Worm (Caenorhabditis elegans) whole organism, mixed stage, embryonic: ENCODE results near the gene Y45F10B.3.

Source experiments
- M03D4.4 ChIP-seq: sonication (generic microtip); optimal IDR thresholded peaks from 2 replicates; lab custom pipeline; 2017; ENCODE audit warnings: mild to moderate bottlenecking, missing genetic modification characterization, missing compliant biosample characterization
- bed-3 ChIP-seq: fragments of 200-800 bp; sonication (Bioruptor generic); optimal IDR thresholded peaks from 3 replicates; lab custom pipeline; 2018; ENCODE audit warnings: mild to moderate bottlenecking, missing genetic modification characterization, moderate library complexity, missing compliant biosample characterization
- ceh-39 ChIP-seq: fragments of 150-350 bp; optimal IDR thresholded peaks from 2 replicates; lab custom pipeline; 2014; ENCODE audit warnings: missing biosample characterization, missing genetic modification characterization
- ceh-43 ChIP-seq: fragments of 200-800 bp; sonication (Bioruptor generic); optimal IDR thresholded peaks from 2 replicates; lab custom pipeline; 2018; ENCODE audit warnings: mild to moderate bottlenecking, missing genetic modification characterization, moderate library complexity, missing compliant biosample characterization
- ceh-83 ChIP-seq: fragments of 200-800 bp; sonication (Bioruptor generic); optimal IDR thresholded peaks from 2 replicates; lab custom pipeline; 2018; ENCODE audit warnings: mild to moderate bottlenecking, missing genetic modification characterization, missing compliant biosample characterization
- ces-1 ChIP-seq: fragments of 150-350 bp; optimal IDR thresholded peaks from 2 replicates; lab custom pipeline; 2014; ENCODE audit warnings: missing biosample characterization, missing genetic modification reagents, missing genetic modification characterization
- drap-1 ChIP-seq: fragments of 200-800 bp; sonication (Bioruptor generic); optimal IDR thresholded peaks from 3 replicates; lab custom pipeline; 2018; ENCODE audit warnings: mild to moderate bottlenecking, missing genetic modification characterization, missing compliant biosample characterization
- elt-1 ChIP-seq: sonication (generic microtip); optimal IDR thresholded peaks from 2 replicates; lab custom pipeline; 2017; ENCODE audit warnings: missing genetic modification characterization, mild to moderate bottlenecking, missing compliant biosample characterization, antibody characterized with exemption, moderate library complexity, borderline replicate concordance; ENCODE audit not compliant: insufficient read depth
- elt-3 ChIP-seq: fragments of 150-350 bp; optimal IDR thresholded peaks from 2 replicates; lab custom pipeline; 2014; ENCODE audit warnings: missing biosample characterization, missing genetic modification characterization
- ham-2 ChIP-seq: fragments of 200-800 bp; sonication (Bioruptor generic); optimal IDR thresholded peaks from 2 replicates; lab custom pipeline; 2018; ENCODE audit warnings: mild to moderate bottlenecking, missing genetic modification characterization, missing compliant biosample characterization
- lin-13 ChIP-seq: fragments of 150-350 bp; optimal IDR thresholded peaks from 2 replicates; lab custom pipeline; 2014; ENCODE audit warnings: missing biosample characterization, missing genetic modification characterization
- lin-32 ChIP-seq: fragments of 200-800 bp; sonication (Bioruptor generic); optimal IDR thresholded peaks from 2 replicates; lab custom pipeline; 2018; ENCODE audit warnings: mild to moderate bottlenecking, missing genetic modification characterization, missing compliant biosample characterization
- mep-1 ChIP-seq: fragments of 150-350 bp; optimal IDR thresholded peaks from 2 replicates; lab custom pipeline; 2017; ENCODE audit warnings: missing biosample characterization, missing genetic modification reagents, missing genetic modification characterization, inconsistent platforms
- nhr-12 ChIP-seq: fragments of 150-350 bp; optimal IDR thresholded peaks from 2 replicates; lab custom pipeline; 2014; ENCODE audit warnings: missing biosample characterization, missing genetic modification characterization
- nhr-2 ChIP-seq: fragments of 150-350 bp; optimal IDR thresholded peaks from 2 replicates; lab custom pipeline; 2014; ENCODE audit warnings: missing biosample characterization, missing genetic modification characterization
- nhr-237 ChIP-seq: fragments of 150-350 bp; optimal IDR thresholded peaks from 2 replicates; lab custom pipeline; 2014; ENCODE audit warnings: missing biosample characterization, missing genetic modification characterization
- nhr-28 ChIP-seq: fragments of 150-350 bp; optimal IDR thresholded peaks from 2 replicates; lab custom pipeline; 2014; ENCODE audit warnings: missing biosample characterization, missing genetic modification characterization
- nhr-76 ChIP-seq: sonication (generic microtip); optimal IDR thresholded peaks from 2 replicates; lab custom pipeline; 2017; ENCODE audit warnings: missing biosample characterization, missing genetic modification characterization
- pha-4 ChIP-seq: fragments of 150-350 bp; optimal IDR thresholded peaks from 2 replicates; lab custom pipeline; 2018; ENCODE audit warnings: missing biosample characterization, missing genetic modification reagents, missing genetic modification characterization
- sem-2 ChIP-seq: fragments of 200-800 bp; sonication (Bioruptor generic); optimal IDR thresholded peaks from 2 replicates; lab custom pipeline; 2018; ENCODE audit warnings: mild to moderate bottlenecking, missing genetic modification characterization, missing compliant biosample characterization
- snpc-4 ChIP-seq: fragments of 150-350 bp; optimal IDR thresholded peaks from 2 replicates; lab custom pipeline; 2014; ENCODE audit warnings: missing biosample characterization, missing genetic modification characterization
- sptf-1 ChIP-seq: sonication (generic microtip); optimal IDR thresholded peaks from 2 replicates; lab custom pipeline; 2017; ENCODE audit warnings: mild to moderate bottlenecking, missing genetic modification characterization, moderate library complexity, missing compliant biosample characterization
- tbx-8 ChIP-seq: fragments of 200-800 bp; sonication (Bioruptor generic); optimal IDR thresholded peaks from 2 replicates; lab custom pipeline; 2018; ENCODE audit warnings: mild to moderate bottlenecking, missing genetic modification characterization, moderate library complexity, missing compliant biosample characterization
- unc-120 ChIP-seq: sonication (generic microtip); optimal IDR thresholded peaks from 2 replicates; lab custom pipeline; 2017; ENCODE audit warnings: missing genetic modification characterization, missing compliant biosample characterization; ENCODE audit not compliant: poor library complexity, severe bottlenecking
- unc-39 ChIP-seq: fragments of 150-350 bp; optimal IDR thresholded peaks from 2 replicates; lab custom pipeline; 2014; ENCODE audit warnings: missing biosample characterization, missing genetic modification characterization
- unc-62 ChIP-seq: fragments of 150-350 bp; optimal IDR thresholded peaks from 2 replicates; lab custom pipeline; 2014; ENCODE audit warnings: missing biosample characterization, missing genetic modification reagents, missing genetic modification characterization
- zip-8 ChIP-seq: fragments of 150-350 bp; optimal IDR thresholded peaks from 2 replicates; lab custom pipeline; 2014; ENCODE audit warnings: missing biosample characterization, missing genetic modification characterization
- ztf-11 ChIP-seq: fragments of 150-350 bp; optimal IDR thresholded peaks from 2 replicates; lab custom pipeline; 2014; ENCODE audit warnings: missing biosample characterization, missing genetic modification characterization

Y45F10B.3 gene

ce11 chrIV:13626469-13626868 is 33.0 kb downstream of the Y45F10B.3 start, which contains the start of gene sru-21:
Gene sru-21, plus strand, starts transcription at chrIV:13626769.
- TF ChIP-seq unc-120, result no peak
- no peak for TF ChIP-seq nhr-12 (tag; lab: Kevin White, UChicago)
- no peak for TF ChIP-seq nhr-76 (tag; lab: Kevin White, UChicago)
- no peak for TF ChIP-seq ceh-83 (GFP tag; lab: Kevin White, UChicago)
- TF ChIP-seq nhr-28 (tag; lab: Kevin White, UChicago), result no peak
- no peak for TF ChIP-seq lin-32 (GFP tag; lab: Kevin White, UChicago)
- TF ChIP-seq ham-2 (GFP tag; lab: Kevin White, UChicago), result no peak
- no peak for TF ChIP-seq tbx-8 (GFP tag; lab: Kevin White, UChicago)
- TF ChIP-seq ztf-11, result no peak
- no peak for TF ChIP-seq ceh-43 (GFP tag; lab: Kevin White, UChicago)
- TF ChIP-seq lin-13 (tag; lab: Kevin White, UChicago), result no peak
- no peak for TF ChIP-seq M03D4.4 (tag; lab: Kevin White, UChicago)
- no peak for TF ChIP-seq bed-3 (GFP tag; lab: Kevin White, UChicago)
- TF ChIP-seq elt-3 (tag; lab: Kevin White, UChicago), result no peak

ce11 chrIV:13632613-13633012 is 39.2 kb downstream of the Y45F10B.3 start:
- TF ChIP-seq nhr-237, result no peak
- TF ChIP-seq unc-39 (tag; lab: Kevin White, UChicago), result no peak
- no peak for TF ChIP-seq ces-1 (GFP tag; lab: Kevin White, UChicago)
- no peak for TF ChIP-seq unc-120
- no peak for TF ChIP-seq nhr-12 (tag; lab: Kevin White, UChicago)
- TF ChIP-seq unc-62 (GFP tag; lab: Kevin White, UChicago), result no peak
- no peak for TF ChIP-seq ceh-83 (GFP tag; lab: Kevin White, UChicago)
- TF ChIP-seq ceh-43 (GFP tag; lab: Kevin White, UChicago), result no peak

ce11 chrIV:13633165-13633564 is 39.7 kb downstream of the Y45F10B.3 start, which contains the start of gene fbxa-98:
Gene fbxa-98, plus strand, starts transcription at chrIV:13633407.
- TF ChIP-seq mep-1 (no peak), sptf-1 (tag; lab: Kevin White, UChicago) (no peak), elt-3 (tag; lab: Kevin White, UChicago) (no peak), pha-4 (tag; lab: Kevin White, UChicago) (no peak)

DNA sequence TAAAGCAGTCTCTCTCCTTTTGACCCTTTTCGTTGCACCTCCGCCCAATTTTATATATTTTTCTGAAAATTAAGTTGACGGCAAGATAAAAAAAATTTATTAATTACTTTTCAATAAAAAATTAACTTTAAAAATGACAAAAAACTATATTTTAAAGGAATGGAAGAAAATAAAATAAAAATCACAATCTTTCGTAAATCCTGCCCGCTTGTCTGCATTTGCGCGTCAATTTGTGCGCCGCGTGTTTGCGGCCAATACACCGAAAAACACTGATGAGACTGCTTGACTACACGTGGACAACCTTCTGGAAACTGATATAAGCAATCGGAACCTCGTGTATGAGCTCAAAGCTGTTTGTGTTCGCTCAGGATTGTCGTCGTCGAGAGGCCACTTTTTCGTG is 43.5 kb downstream of the Y45F10B.3 start, which contains the start of gene C08F11.7:
Gene C08F11.7, plus strand, starts transcription at position 301 of the 400 bp plus-strand sequence.
- TF ChIP-seq ham-2 (GFP tag; lab: Kevin White, UChicago) (no peak), drap-1 (GFP tag; lab: Kevin White, UChicago) (no peak), unc-120 (no peak), lin-13 (tag; lab: Kevin White, UChicago) (no peak), nhr-12 (tag; lab: Kevin White, UChicago) (no peak)
- TF ChIP-seq, all 35 proteins: peak for 0

DNA sequence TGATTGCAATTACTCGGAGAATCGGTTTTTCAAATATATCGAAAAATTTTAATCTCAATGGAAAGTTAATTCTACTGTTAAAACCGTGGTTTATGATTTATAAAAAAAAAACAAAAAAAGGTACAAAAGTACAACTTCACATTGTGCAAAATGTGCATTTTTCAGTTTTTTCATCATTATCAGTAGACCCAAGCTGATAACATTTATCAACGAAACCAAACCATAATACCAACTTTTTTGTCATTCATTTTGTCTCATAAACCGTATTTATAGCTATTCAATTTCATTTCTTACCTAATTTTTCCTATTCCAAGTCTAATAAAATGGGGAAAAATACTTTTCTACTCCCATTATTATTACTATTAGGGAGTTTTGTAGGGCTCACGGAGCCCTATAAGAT is 45.6 kb downstream of the Y45F10B.3 start, which contains the start of gene ugt-22:
Gene ugt-22, plus strand, starts transcription at position 234 of the 400 bp plus-strand sequence.
- TF ChIP-seq nhr-2 (tag; lab: Kevin White, UChicago), result no peak
- no peak for TF ChIP-seq snpc-4
- TF ChIP-seq pha-4 (tag; lab: Kevin White, UChicago), result no peak
- no peak for TF ChIP-seq elt-1
- TF ChIP-seq unc-62 (GFP tag; lab: Kevin White, UChicago), result no peak
- TF ChIP-seq ceh-83 (GFP tag; lab: Kevin White, UChicago), result no peak
- TF ChIP-seq sptf-1 (tag; lab: Kevin White, UChicago), result no peak
- TF ChIP-seq ceh-39 (tag; lab: Kevin White, UChicago), result no peak
- TF ChIP-seq zip-8 (tag; lab: Kevin White, UChicago), result no peak
- no peak for TF ChIP-seq ham-2 (GFP tag; lab: Kevin White, UChicago)
- no peak for TF ChIP-seq nhr-12 (tag; lab: Kevin White, UChicago)
- no peak for TF ChIP-seq sem-2
- TF ChIP-seq M03D4.4 (tag; lab: Kevin White, UChicago), result no peak
- TF ChIP-seq unc-39 (tag; lab: Kevin White, UChicago), result no peak
- TF ChIP-seq nhr-28 (tag; lab: Kevin White, UChicago), result no peak
- no peak for TF ChIP-seq tbx-8 (GFP tag; lab: Kevin White, UChicago)
- no peak for TF ChIP-seq ceh-43 (GFP tag; lab: Kevin White, UChicago)
- TF ChIP-seq nhr-237, result no peak
- TF ChIP-seq ztf-11, result no peak
